Worm (Caenorhabditis elegans): ENCODE results near the gene srbc-45.

The srbc-45 gene

DNA sequence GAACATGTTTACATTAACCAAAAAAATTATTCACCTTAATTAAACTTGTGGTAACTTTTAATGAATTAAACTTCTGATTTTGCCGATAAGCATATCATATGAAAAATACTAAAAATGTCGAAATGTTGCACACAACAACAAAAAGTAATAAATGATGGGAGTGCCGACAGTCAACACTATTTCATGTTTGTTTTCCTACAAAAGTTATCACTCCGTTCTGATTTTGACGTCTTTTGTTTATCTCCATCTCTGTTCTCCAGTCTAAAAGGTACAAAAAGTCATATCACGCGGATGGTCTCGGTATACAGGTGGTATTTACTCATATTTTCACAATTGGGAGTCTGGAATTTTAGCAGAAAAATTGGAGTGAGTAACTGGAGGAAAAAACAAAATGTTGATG is 12.0 kb downstream of the srbc-45 start (continued):
- no peak for TF ChIP-seq F37D6.2 (tag; optimal IDR thresholded peaks at IDR 0.05)
- TF ChIP-seq daf-12 (tag; optimal IDR thresholded peaks at IDR 0.05), result no peak
- no peak for TF ChIP-seq fkh-10 (GFP tag; optimal IDR thresholded peaks at IDR 0.05)
- no peak for TF ChIP-seq hmg-1.1 (GFP tag; IDR thresholded peaks at IDR 0.05)
- no peak for TF ChIP-seq cey-2 (tag; optimal IDR thresholded peaks at IDR 0.05; ENCODE audit: borderline replicate concordance, insufficient read depth)
- peak; percentile 60 for TF ChIP-seq nhr-28 (tag; optimal IDR thresholded peaks at IDR 0.05)
- TF ChIP-seq nhr-76 (tag; optimal IDR thresholded peaks at IDR 0.05), result no peak
- no peak for TF ChIP-seq nhr-237 (tag; optimal IDR thresholded peaks at IDR 0.05)

DNA sequence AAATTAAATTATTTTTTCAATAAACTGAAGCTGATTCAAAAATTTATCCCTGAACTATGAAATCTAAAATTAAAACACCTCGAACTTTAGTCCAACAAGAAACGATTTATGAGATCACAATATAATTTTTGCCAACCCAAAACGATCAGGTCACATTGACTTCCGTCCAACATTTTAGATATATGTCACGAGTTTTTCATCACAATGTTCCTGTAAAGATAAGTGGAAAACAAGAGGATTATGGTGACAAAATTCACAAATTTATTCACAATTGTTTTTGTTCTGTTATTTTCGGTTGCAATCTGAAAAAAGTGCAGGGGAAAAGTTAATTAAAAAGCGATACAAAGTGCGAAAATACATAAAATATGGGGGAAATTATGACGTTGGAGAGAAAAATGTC is 13.3 kb downstream of the srbc-45 start:
- TF ChIP-seq nhr-10 (tag; optimal IDR thresholded peaks at IDR 0.05), result no peak
- TF ChIP-seq hlh-30 (tag; optimal IDR thresholded peaks at IDR 0.05; ENCODE audit: insufficient read depth), result peak; percentile 37
- TF ChIP-seq F44E2.7 (GFP tag; IDR thresholded peaks at IDR 0.05), result no peak
- TF ChIP-seq nhr-102 (tag; optimal IDR thresholded peaks at IDR 0.05), result no peak
- TF ChIP-seq nhr-76 (tag; optimal IDR thresholded peaks at IDR 0.05), result no peak
- no peak for TF ChIP-seq tra-1 (GFP tag; IDR thresholded peaks at IDR 0.05)
- no peak for TF ChIP-seq aha-1 (tag)
- TF ChIP-seq unc-62 (GFP tag; optimal IDR thresholded peaks at IDR 0.05 in 1 of 2), result peak in 1 of 2 experiments; percentile 74
- no peak for TF ChIP-seq unc-62 (tag; optimal IDR thresholded peaks at IDR 0.05)
- no peak for TF ChIP-seq nhr-237 (tag; optimal IDR thresholded peaks at IDR 0.05)
- TF ChIP-seq D1046.2 (GFP tag; IDR thresholded peaks at IDR 0.05), result no peak
- peak; percentile 12 to 47 for TF ChIP-seq lsy-2 (tag; optimal IDR thresholded peaks at IDR 0.05)
- no peak for TF ChIP-seq nhr-11 (tag; optimal IDR thresholded peaks at IDR 0.05)
- no peak for TF ChIP-seq lir-3 (tag; optimal IDR thresholded peaks at IDR 0.05)
- no peak for TF ChIP-seq spr-3 (GFP tag; optimal IDR thresholded peaks at IDR 0.05)
- no peak for TF ChIP-seq mxl-3 (GFP tag; optimal IDR thresholded peaks at IDR 0.05)
- TF ChIP-seq fkh-10 (GFP tag; optimal IDR thresholded peaks at IDR 0.05), result no peak
- TF ChIP-seq saeg-2 (GFP tag; IDR thresholded peaks at IDR 0.05), result no peak
- TF ChIP-seq mep-1 (tag; optimal IDR thresholded peaks at IDR 0.05), result peak; percentile 4

DNA sequence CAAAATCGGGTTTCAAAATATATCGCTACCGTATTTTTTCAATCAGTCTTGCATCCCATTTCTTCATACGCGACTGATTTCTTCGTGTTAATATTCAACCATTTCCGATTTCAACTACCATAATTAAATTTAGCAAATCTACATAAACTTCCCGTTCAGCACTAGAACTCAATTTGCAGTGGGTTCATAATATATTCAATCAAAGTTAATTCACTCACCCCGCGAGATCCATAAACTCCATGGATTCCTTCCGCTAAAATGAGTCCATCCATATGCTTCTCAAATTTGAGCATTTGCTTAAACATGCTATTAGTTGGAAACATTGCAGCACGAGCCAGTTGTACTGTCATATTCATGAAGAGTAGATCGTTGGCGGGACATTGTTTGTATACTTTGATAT is 15.1 kb downstream of the srbc-45 start:
- TF ChIP-seq unc-62 (GFP tag; optimal IDR thresholded peaks at IDR 0.05 in 1 of 2), result peak in 1 of 2 experiments; percentile 10
- no peak for TF ChIP-seq unc-62 (tag; optimal IDR thresholded peaks at IDR 0.05)
- no peak for TF ChIP-seq ZK337.2 (GFP tag; IDR thresholded peaks at IDR 0.05)

ce11 chrV:12819155-12819554 is 15.8 kb downstream of the srbc-45 start:
- TF ChIP-seq gei-8 (GFP tag; optimal IDR thresholded peaks at IDR 0.05) (no peak), R02D3.7 (tag; optimal IDR thresholded peaks at IDR 0.05) (no peak), mdl-1 (tag; optimal IDR thresholded peaks at IDR 0.05) (peak in 1 of 2 experiments; percentile 70), Y48G9A.11 (GFP tag; IDR thresholded peaks at IDR 0.05) (no peak), hlh-11 (tag; optimal IDR thresholded peaks at IDR 0.05) (peak; percentile 41), ztf-11 (tag; optimal IDR thresholded peaks at IDR 0.05) (no peak), F44E2.7 (GFP tag; IDR thresholded peaks at IDR 0.05) (no peak), mep-1 (tag; optimal IDR thresholded peaks at IDR 0.05) (peak; percentile 63), dmd-6 (GFP tag; IDR thresholded peaks at IDR 0.05) (0 out of 2 replicates have a peak, but pooled peaks have one; percentile 11), hmg-1.1 (GFP tag; IDR thresholded peaks at IDR 0.05) (peak; percentile 79), hif-1 (tag; optimal IDR thresholded peaks at IDR 0.05) (peak in 1 of 2 experiments; percentile 39), rbr-2 (tag; optimal IDR thresholded peaks at IDR 0.05) (peak; percentile 79), F37D6.2 (tag; optimal IDR thresholded peaks at IDR 0.05) (peak; percentile 75), lin-29 (GFP tag; IDR thresholded peaks at IDR 0.05) (no peak), cey-2 (tag; optimal IDR thresholded peaks at IDR 0.05; ENCODE audit: borderline replicate concordance, insufficient read depth) (no peak), nhr-25 (tag; optimal IDR thresholded peaks at IDR 0.05; ENCODE audit: borderline replicate concordance, insufficient read depth) (no peak), nhr-41 (GFP tag; IDR thresholded peaks at IDR 0.05) (no peak), hlh-30 (tag; optimal IDR thresholded peaks at IDR 0.05; ENCODE audit: insufficient read depth) (peak; percentile 83), aha-1 (tag) (peak; percentile 97), lsy-2 (tag; optimal IDR thresholded peaks at IDR 0.05) (peak; percentile 3 to 50), lin-1 (GFP tag; IDR thresholded peaks at IDR 0.05) (no peak), fkh-10 (GFP tag; optimal IDR thresholded peaks at IDR 0.05) (peak; percentile 61), mxl-3 (GFP tag; optimal IDR thresholded peaks at IDR 0.05) (peak; percentile 11), nhr-11 (tag; optimal IDR thresholded peaks at IDR 0.05) (no peak)
